Worm (Caenorhabditis elegans): ENCODE results near the gene Y32B12C.1.

The Y32B12C.1 gene

ce11 chrV:16589488-16589887 lies 16.9 kb upstream of the Y32B12C.1 start:
- TF ChIP-seq hlh-1 (tag; optimal IDR thresholded peaks at IDR 0.05) (no peak), elt-3 (tag; optimal IDR thresholded peaks at IDR 0.05) (no peak), ceh-83 (GFP tag; optimal IDR thresholded peaks at IDR 0.05) (no peak), flh-1 (GFP tag; optimal IDR thresholded peaks at IDR 0.05) (no peak), M03D4.4 (tag; optimal IDR thresholded peaks at IDR 0.05) (no peak), unc-62 (GFP tag; optimal IDR thresholded peaks at IDR 0.05) (no peak), lin-32 (GFP tag; optimal IDR thresholded peaks at IDR 0.05) (no peak), ceh-39 (tag; optimal IDR thresholded peaks at IDR 0.05) (no peak), unc-120 (tag; optimal IDR thresholded peaks at IDR 0.05; ENCODE audit: poor library complexity, severe bottlenecking) (no peak), drap-1 (GFP tag; optimal IDR thresholded peaks at IDR 0.05) (no peak), mep-1 (tag; optimal IDR thresholded peaks at IDR 0.05) (no peak), pha-4 (tag; optimal IDR thresholded peaks at IDR 0.05) (no peak)

- no peak for TF ChIP-seq snpc-4 (tag; optimal IDR thresholded peaks at IDR 0.05)
- TF ChIP-seq zip-8 (tag; optimal IDR thresholded peaks at IDR 0.05), result no peak
- TF ChIP-seq nhr-76 (tag; optimal IDR thresholded peaks at IDR 0.05), result no peak
- TF ChIP-seq sem-2 (GFP tag; optimal IDR thresholded peaks at IDR 0.05), result peak; percentile 57
- peak; percentile 52 for TF ChIP-seq bed-3 (GFP tag; optimal IDR thresholded peaks at IDR 0.05)
- TF ChIP-seq elt-1 (tag; optimal IDR thresholded peaks at IDR 0.05; ENCODE audit: borderline replicate concordance, insufficient read depth), result no peak
- TF ChIP-seq flh-1 (GFP tag; optimal IDR thresholded peaks at IDR 0.05), result peak; percentile 49
- peak; percentile 79 for TF ChIP-seq drap-1 (GFP tag; optimal IDR thresholded peaks at IDR 0.05)
- peak; percentile 54 for TF ChIP-seq ham-2 (GFP tag; optimal IDR thresholded peaks at IDR 0.05)
- peak; percentile 37 for TF ChIP-seq ztf-11 (tag; optimal IDR thresholded peaks at IDR 0.05)
- peak; percentile 71 for TF ChIP-seq mls-2 (tag; optimal IDR thresholded peaks at IDR 0.05)
- no peak for TF ChIP-seq nhr-28 (tag; optimal IDR thresholded peaks at IDR 0.05)
- TF ChIP-seq nhr-12 (tag; optimal IDR thresholded peaks at IDR 0.05), result no peak
- peak; percentile 75 for TF ChIP-seq cnd-1 (tag; optimal IDR thresholded peaks at IDR 0.05)
- no peak for TF ChIP-seq unc-39 (tag; optimal IDR thresholded peaks at IDR 0.05)
- no peak for TF ChIP-seq ces-1 (GFP tag; optimal IDR thresholded peaks at IDR 0.05)
- TF ChIP-seq mep-1 (tag; optimal IDR thresholded peaks at IDR 0.05), result no peak
- TF ChIP-seq lin-13 (tag; optimal IDR thresholded peaks at IDR 0.05), result no peak
- TF ChIP-seq hlh-1 (tag; optimal IDR thresholded peaks at IDR 0.05), result no peak
- TF ChIP-seq unc-120 (tag; optimal IDR thresholded peaks at IDR 0.05; ENCODE audit: poor library complexity, severe bottlenecking), result peak; percentile 71
- no peak for TF ChIP-seq tbx-8 (GFP tag; optimal IDR thresholded peaks at IDR 0.05)
- peak; percentile 74 for TF ChIP-seq M03D4.4 (tag; optimal IDR thresholded peaks at IDR 0.05)
- TF ChIP-seq ceh-43 (GFP tag; optimal IDR thresholded peaks at IDR 0.05), result peak; percentile 59
- TF ChIP-seq pha-4 (tag; optimal IDR thresholded peaks at IDR 0.05), result no peak
- no peak for TF ChIP-seq elt-3 (tag; optimal IDR thresholded peaks at IDR 0.05)
- no peak for TF ChIP-seq unc-62 (GFP tag; optimal IDR thresholded peaks at IDR 0.05)
- TF ChIP-seq lsy-2 (tag; optimal IDR thresholded peaks at IDR 0.05), result no peak
- TF ChIP-seq nhr-2 (tag; optimal IDR thresholded peaks at IDR 0.05), result no peak
- TF ChIP-seq nhr-237 (tag; optimal IDR thresholded peaks at IDR 0.05), result no peak
- no peak for TF ChIP-seq ceh-39 (tag; optimal IDR thresholded peaks at IDR 0.05)
- TF ChIP-seq blmp-1 (tag; optimal IDR thresholded peaks at IDR 0.05), result no peak
- TF ChIP-seq sptf-1 (tag; optimal IDR thresholded peaks at IDR 0.05), result peak; percentile 81
- peak; percentile 73 for TF ChIP-seq ceh-83 (GFP tag; optimal IDR thresholded peaks at IDR 0.05)
- TF ChIP-seq mab-5 (tag; optimal IDR thresholded peaks at IDR 0.05), result no peak
- TF ChIP-seq lin-32 (GFP tag; optimal IDR thresholded peaks at IDR 0.05), result peak; percentile 58
Measured at ce11 chrV:16591992-16592798, 14.2 kb upstream of the Y32B12C.1 start, which contains the start of gene srh-269. Gene srh-269, minus strand, starts transcription at chrV:16592042.
